Worm (Caenorhabditis elegans): ENCODE results near the gene srh-115.

ce11 chrV:17298657-17299056, 43.1 kb downstream of the srh-115 start:
- TF ChIP-seq lin-26 (GFP tag; IDR thresholded peaks at IDR 0.05) (no peak), F57C9.4 (tag; optimal IDR thresholded peaks at IDR 0.05) (no peak), die-1 (tag; optimal IDR thresholded peaks at IDR 0.05) (no peak), ceh-100 (GFP tag; IDR thresholded peaks at IDR 0.05) (no peak), efl-1 (GFP tag; optimal IDR thresholded peaks at IDR 0.05) (no peak), F57A8.1 (GFP tag; optimal IDR thresholded peaks at IDR 0.05) (no peak), ets-4 (GFP tag; optimal IDR thresholded peaks at IDR 0.05) (no peak), B0261.1 (tag; optimal IDR thresholded peaks at IDR 0.05) (no peak)

Data from whole organism, young adult.